Fruit fly (Drosophila melanogaster) whole organism, embryonic: Measurements from ENCODE around the gene CG17321.

ENCODE experiments used
- Bdp1 ChIP-seq: fragments of 200-800 bp; sonication (Bioruptor generic); optimal IDR thresholded peaks from 3 replicates; lab custom pipeline; 2016; ENCODE audit warnings: missing biosample characterization, missing genetic modification characterization
- CG10462 ChIP-seq: fragments of 200-800 bp; sonication (Bioruptor generic); optimal IDR thresholded peaks from 2 replicates; lab custom pipeline; 2016; ENCODE audit warnings: missing biosample characterization, missing genetic modification characterization
- CG11456 ChIP-seq: fragments of 200-800 bp; sonication (Bioruptor generic); IDR thresholded peaks from 3 replicates; pipeline ENCODE4 v1.3.6; 2022; ENCODE audit warnings: missing biosample characterization, missing genetic modification characterization
- CG11560 ChIP-seq: fragments of 200-800 bp; sonication (Bioruptor generic); IDR thresholded peaks from 3 replicates; pipeline ENCODE4 v1.3.6; 2022; ENCODE audit warnings: missing biosample characterization, missing genetic modification characterization
- CG11696 ChIP-seq: fragments of 200-800 bp; sonication (Bioruptor generic); IDR thresholded peaks from 2 replicates; pipeline ENCODE4 v1.3.6; 2022; ENCODE audit warnings: missing biosample characterization, missing genetic modification characterization
- CG13424 ChIP-seq: fragments of 200-800 bp; sonication (Bioruptor generic); optimal IDR thresholded peaks from 2 replicates; lab custom pipeline; 2019; ENCODE audit warnings: missing biosample characterization, mild to moderate bottlenecking, missing genetic modification characterization, moderate library complexity
- CG15479 ChIP-seq: fragments of 200-800 bp; sonication (Bioruptor generic); optimal IDR thresholded peaks from 3 replicates; lab custom pipeline; 2019; ENCODE audit warnings: missing biosample characterization, mild to moderate bottlenecking, missing genetic modification characterization, moderate library complexity
- CG15514 ChIP-seq: fragments of 200-800 bp; sonication (Bioruptor generic); optimal IDR thresholded peaks from 3 replicates; lab custom pipeline; 2017; ENCODE audit warnings: missing biosample characterization, missing genetic modification characterization, mild to moderate bottlenecking, moderate library complexity, missing genetic modification reagents
- CG16813 ChIP-seq: fragments of 200-800 bp; sonication (Bioruptor generic); IDR thresholded peaks from 3 replicates; pipeline ENCODE4 v1.3.6; 2022; ENCODE audit warnings: missing biosample characterization, missing genetic modification characterization; ENCODE audit not compliant: partially characterized antibody
- CG18599 ChIP-seq: fragments of 200-800 bp; sonication (Bioruptor generic); optimal IDR thresholded peaks from 3 replicates; lab custom pipeline; 2017; ENCODE audit warnings: missing biosample characterization, missing genetic modification characterization, mild to moderate bottlenecking, moderate library complexity, missing genetic modification reagents
- CG2129 ChIP-seq: fragments of 200-800 bp; sonication (Bioruptor generic); IDR thresholded peaks from 2 replicates; pipeline ENCODE4 v1.3.6; 2022; ENCODE audit warnings: missing biosample characterization, missing genetic modification characterization; ENCODE audit not compliant: partially characterized antibody
- CG2202 ChIP-seq: fragments of 200-800 bp; sonication (Bioruptor generic); optimal IDR thresholded peaks from 2 replicates; lab custom pipeline; 2018; ENCODE audit warnings: missing biosample characterization, mild to moderate bottlenecking, missing genetic modification characterization
- CG34376 ChIP-seq: fragments of 200-800 bp; sonication (Bioruptor generic); optimal IDR thresholded peaks from 2 replicates; lab custom pipeline; 2018; ENCODE audit warnings: missing biosample characterization, mild to moderate bottlenecking, missing genetic modification characterization
- CG4360 ChIP-seq: fragments of 200-800 bp; sonication (Bioruptor generic); IDR thresholded peaks from 2 replicates; pipeline ENCODE4 v1.3.6; 2022; ENCODE audit warnings: missing biosample characterization, missing genetic modification characterization
- CG6791 ChIP-seq: fragments of 200-800 bp; sonication (Bioruptor generic); IDR thresholded peaks from 3 replicates; pipeline ENCODE4 v1.3.6; 2022; ENCODE audit warnings: missing biosample characterization, missing genetic modification characterization; ENCODE audit not compliant: partially characterized antibody
- CG8290 ChIP-seq, 3 experiments: fragments of 200-800 bp; sonication (Bioruptor generic); optimal IDR thresholded peaks; 2 replicates each; lab custom pipeline; 2016 to 2019; ENCODE audit warnings: missing biosample characterization in 3 of 3, missing genetic modification characterization in 3 of 3, mild to moderate bottlenecking in 2 of 3, moderate library complexity in 1 of 3
- CG8359 ChIP-seq: fragments of 200-800 bp; sonication (Bioruptor generic); optimal IDR thresholded peaks from 2 replicates; lab custom pipeline; 2017; ENCODE audit warnings: missing biosample characterization, mild to moderate bottlenecking, missing genetic modification characterization, borderline replicate concordance
- CkIIα-i1 ChIP-seq: fragments of 200-800 bp; sonication (Bioruptor generic); IDR thresholded peaks from 2 replicates; pipeline ENCODE4 v1.3.6; 2022; ENCODE audit warnings: missing biosample characterization, missing genetic modification characterization
- Dbx ChIP-seq: fragments of 200-800 bp; sonication (Bioruptor generic); IDR thresholded peaks from 3 replicates; pipeline ENCODE4 v1.3.6; 2022; ENCODE audit warnings: missing biosample characterization, missing genetic modification characterization
- Dp ChIP-seq: fragments of 200-800 bp; sonication (Bioruptor generic); optimal IDR thresholded peaks from 2 replicates; lab custom pipeline; 2018; ENCODE audit warnings: missing biosample characterization, mild to moderate bottlenecking, missing genetic modification characterization, moderate library complexity
- Dref ChIP-seq: fragments of 200-800 bp; sonication (Bioruptor generic); IDR thresholded peaks from 2 replicates; pipeline ENCODE4 v1.3.6; 2022; ENCODE audit warnings: missing biosample characterization, missing genetic modification characterization
- H2.0 ChIP-seq: fragments of 200-800 bp; sonication (Bioruptor generic); IDR thresholded peaks from 2 replicates; pipeline ENCODE4 v1.3.6; 2022; ENCODE audit warnings: missing biosample characterization, missing genetic modification characterization
- Mad ChIP-seq: fragments of 200-800 bp; sonication (Bioruptor generic); optimal IDR thresholded peaks from 2 replicates; lab custom pipeline; 2016; ENCODE audit warnings: missing biosample characterization, missing genetic modification characterization
- PHDP ChIP-seq: fragments of 200-800 bp; sonication (Bioruptor generic); optimal IDR thresholded peaks from 3 replicates; lab custom pipeline; 2018; ENCODE audit warnings: missing biosample characterization, mild to moderate bottlenecking, missing genetic modification characterization, moderate library complexity
- Pdp1 ChIP-seq, 2 experiments: fragments of 200-800 bp; sonication (Bioruptor generic); optimal IDR thresholded peaks; 3 replicates each; lab custom pipeline; 2016; ENCODE audit warnings: missing biosample characterization in 2 of 2, missing genetic modification characterization in 2 of 2, mild to moderate bottlenecking in 1 of 2, moderate library complexity in 1 of 2
- Sry-β ChIP-seq: fragments of 200-800 bp; sonication (Bioruptor generic); optimal IDR thresholded peaks from 2 replicates; lab custom pipeline; 2018; ENCODE audit warnings: missing biosample characterization, mild to moderate bottlenecking, missing genetic modification characterization, moderate library complexity
- Tbp ChIP-seq: fragments of >200 bp; optimal IDR thresholded peaks from 2 replicates; lab custom pipeline; 2018; ENCODE audit warnings: missing biosample characterization, missing genetic modification characterization
- Trl ChIP-seq, 3 experiments: fragments of >200 bp in 2 of 3; fragments of 200-800 bp in 1 of 3; sonication (Bioruptor generic) in 1 of 3; optimal IDR thresholded peaks; 2 replicates in 1 of 3; 3 replicates in 2 of 3; lab custom pipeline; 2016 to 2017; ENCODE audit warnings: missing biosample characterization in 1 of 3, missing genetic modification characterization in 1 of 3
- Vsx1 ChIP-seq: fragments of 200-800 bp; sonication (Bioruptor generic); optimal IDR thresholded peaks from 2 replicates; lab custom pipeline; 2017; ENCODE audit warnings: missing biosample characterization, mild to moderate bottlenecking, missing genetic modification characterization, missing genetic modification reagents
- YL-1 ChIP-seq: fragments of 200-800 bp; sonication (Bioruptor generic); optimal IDR thresholded peaks from 3 replicates; lab custom pipeline; 2017; ENCODE audit warnings: missing biosample characterization, mild to moderate bottlenecking, missing genetic modification characterization
- cg ChIP-seq: fragments of 200-800 bp; sonication (Bioruptor generic); optimal IDR thresholded peaks from 3 replicates; lab custom pipeline; 2019; ENCODE audit warnings: missing biosample characterization, mild to moderate bottlenecking, missing genetic modification characterization, moderate library complexity
- crol ChIP-seq: fragments of 200-800 bp; sonication (Bioruptor generic); IDR thresholded peaks from 2 replicates; pipeline ENCODE4 v1.3.6; 2022; ENCODE audit warnings: missing biosample characterization, missing genetic modification characterization
- cwo ChIP-seq: fragments of 200-800 bp; sonication (Bioruptor generic); optimal IDR thresholded peaks from 3 replicates; lab custom pipeline; 2017; ENCODE audit warnings: missing biosample characterization, missing genetic modification characterization, mild to moderate bottlenecking, moderate library complexity, missing genetic modification reagents
- eve ChIP-seq, 2 experiments: fragments of >200 bp; optimal IDR thresholded peaks; 2 replicates each; lab custom pipeline; 2017; ENCODE audit warnings: missing biosample characterization in 2 of 2, missing genetic modification characterization in 2 of 2
- exex ChIP-seq: fragments of 200-800 bp; sonication (Bioruptor generic); optimal IDR thresholded peaks from 4 replicates; lab custom pipeline; 2018; ENCODE audit warnings: missing biosample characterization, mild to moderate bottlenecking, missing genetic modification characterization, moderate library complexity
- knrl ChIP-seq: fragments of 200-800 bp; sonication (Bioruptor generic); IDR thresholded peaks from 3 replicates; pipeline ENCODE4 v1.3.6; 2022; ENCODE audit warnings: missing biosample characterization, missing genetic modification characterization; ENCODE audit not compliant: partially characterized antibody
- maf-S ChIP-seq: fragments of 200-800 bp; sonication (Bioruptor generic); optimal IDR thresholded peaks from 2 replicates; lab custom pipeline; 2016; ENCODE audit warnings: missing biosample characterization, missing genetic modification characterization
- nerfin-1 ChIP-seq: fragments of 200-800 bp; sonication (Bioruptor generic); optimal IDR thresholded peaks from 3 replicates; lab custom pipeline; 2019; ENCODE audit warnings: missing biosample characterization, mild to moderate bottlenecking, missing genetic modification characterization, moderate library complexity
- peb ChIP-seq: fragments of 200-800 bp; sonication (Bioruptor generic); IDR thresholded peaks from 2 replicates; pipeline ENCODE4 v1.3.6; 2022; ENCODE audit warnings: missing biosample characterization, missing genetic modification characterization
- phol ChIP-seq: fragments of 200-800 bp; sonication (Bioruptor generic); optimal IDR thresholded peaks from 3 replicates; lab custom pipeline; 2018; ENCODE audit warnings: missing biosample characterization, mild to moderate bottlenecking, missing genetic modification characterization, moderate library complexity
- pros ChIP-seq: fragments of 200-800 bp; sonication (Bioruptor generic); optimal IDR thresholded peaks from 3 replicates; lab custom pipeline; 2019; ENCODE audit warnings: missing biosample characterization, mild to moderate bottlenecking, missing genetic modification characterization, moderate library complexity
- pum ChIP-seq: fragments of 200-800 bp; sonication (Bioruptor generic); optimal IDR thresholded peaks from 2 replicates; lab custom pipeline; 2016; ENCODE audit warnings: missing biosample characterization, missing genetic modification characterization
- pzg ChIP-seq: fragments of 200-800 bp; sonication (Bioruptor generic); optimal IDR thresholded peaks from 3 replicates; lab custom pipeline; 2018; ENCODE audit warnings: missing biosample characterization, mild to moderate bottlenecking, missing genetic modification characterization, moderate library complexity
- scrt ChIP-seq: fragments of 200-800 bp; sonication (Bioruptor generic); optimal IDR thresholded peaks from 2 replicates; lab custom pipeline; 2018; ENCODE audit warnings: missing biosample characterization, mild to moderate bottlenecking, missing genetic modification characterization, moderate library complexity
- shn ChIP-seq: fragments of 200-800 bp; sonication (Bioruptor generic); optimal IDR thresholded peaks from 3 replicates; lab custom pipeline; 2016; ENCODE audit warnings: missing biosample characterization, missing genetic modification characterization
- sima ChIP-seq: fragments of 200-800 bp; sonication (Bioruptor generic); optimal IDR thresholded peaks from 2 replicates; lab custom pipeline; 2016; ENCODE audit warnings: missing biosample characterization, missing genetic modification characterization
- tx ChIP-seq: fragments of 200-800 bp; sonication (Bioruptor generic); optimal IDR thresholded peaks from 2 replicates; lab custom pipeline; 2016; ENCODE audit warnings: missing biosample characterization, missing genetic modification characterization
- unc-4 ChIP-seq: fragments of 200-800 bp; sonication (Bioruptor generic); IDR thresholded peaks from 2 replicates; pipeline ENCODE4 v1.3.6; 2022; ENCODE audit warnings: missing biosample characterization, missing genetic modification characterization; ENCODE audit not compliant: partially characterized antibody
- yki ChIP-seq: fragments of >200 bp; optimal IDR thresholded peaks from 3 replicates; lab custom pipeline; 2018

CG17321 gene

DNA sequence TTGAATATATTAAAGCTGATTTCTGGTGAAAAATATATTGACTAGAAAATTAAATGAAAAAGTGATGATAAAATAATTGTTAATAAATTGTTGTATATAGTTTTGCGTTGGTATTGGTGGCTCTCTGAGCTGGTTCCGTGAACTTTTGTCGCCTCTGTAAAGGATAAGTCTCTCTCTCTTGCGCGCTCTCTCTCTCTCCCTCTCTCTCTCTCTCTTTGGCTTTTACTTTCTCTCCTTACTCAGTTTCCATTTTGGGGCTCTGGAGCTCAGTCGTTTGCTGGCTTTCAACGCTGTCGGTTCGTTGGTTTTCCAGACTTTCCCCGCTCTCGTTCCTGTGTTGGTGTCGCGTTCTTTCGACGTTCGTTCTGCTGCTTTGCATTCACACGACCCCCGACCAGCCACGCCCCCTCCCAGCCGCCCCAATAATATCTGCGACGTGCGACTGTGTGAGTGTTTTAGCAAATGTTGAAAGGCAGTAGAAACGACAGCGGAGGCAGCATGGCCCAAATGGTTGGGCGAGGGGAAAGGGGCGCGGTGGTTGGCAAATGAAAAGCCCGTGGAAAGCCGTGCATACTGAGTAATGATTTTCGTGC is at the start of gene CG17321 (continued):
- TF ChIP-seq crol (GFP tag; lab: Robert Waterston, UW): peak; percentile 68
- no peak for TF ChIP-seq CG2129 (GFP tag; lab: Robert Waterston, UW)
- TF ChIP-seq Mad (GFP tag; lab: Kevin White, UChicago): no peak
- peak; percentile 31 for TF ChIP-seq CG34376 (GFP tag; lab: Kevin White, UChicago)
- TF ChIP-seq tx (GFP tag; lab: Kevin White, UChicago): no peak
- TF ChIP-seq Dbx (GFP tag; lab: Robert Waterston, UW): 0 out of 3 replicates have a peak, but pooled peaks have one; percentile 25
- TF ChIP-seq Sry-β (GFP tag; lab: Kevin White, UChicago): no peak
- no peak for TF ChIP-seq YL-1 (GFP tag; lab: Kevin White, UChicago)
- TF ChIP-seq CkIIα-i1 (GFP tag; lab: Robert Waterston, UW): no peak
- no peak for TF ChIP-seq CG10462
- TF ChIP-seq cg (GFP tag; lab: Kevin White, UChicago): no peak
- TF ChIP-seq H2.0 (GFP tag; lab: Robert Waterston, UW): no peak
- TF ChIP-seq CG2202: no peak
- peak; percentile 22 for TF ChIP-seq yki (lab: Kevin White, UChicago)
- TF ChIP-seq Trl (optimal IDR thresholded peaks at IDR 0.05; lab: Kevin White, UChicago): peak; percentile 80 to 94
- no peak for TF ChIP-seq Trl (GFP tag; optimal IDR thresholded peaks at IDR 0.05; lab: Kevin White, UChicago)
- TF ChIP-seq unc-4 (GFP tag; lab: Robert Waterston, UW): no peak
- TF ChIP-seq Pdp1 (GFP tag; optimal IDR thresholded peaks at IDR 0.05; lab: Kevin White, UChicago): no peak
- TF ChIP-seq scrt (GFP tag; lab: Kevin White, UChicago): peak; percentile 36
- no peak for TF ChIP-seq PHDP
- no peak for TF ChIP-seq sima (GFP tag; lab: Kevin White, UChicago)
- no peak for TF ChIP-seq Bdp1
- no peak for TF ChIP-seq pum (GFP tag; lab: Kevin White, UChicago)
- TF ChIP-seq CG11560 (tag; lab: Robert Waterston, UW): no peak
- TF ChIP-seq CG18599 (GFP tag; lab: Kevin White, UChicago): peak; percentile 36
- no peak for TF ChIP-seq CG4360
- no peak for TF ChIP-seq Vsx1 (GFP tag; lab: Kevin White, UChicago)
- TF ChIP-seq pzg (GFP tag; lab: Kevin White, UChicago): no peak
- TF ChIP-seq eve (GFP tag; optimal IDR thresholded peaks at IDR 0.05; lab: Kevin White, UChicago): no peak
- TF ChIP-seq CG6791 (GFP tag; lab: Robert Waterston, UW): no peak
- no peak for TF ChIP-seq nerfin-1 (tag; lab: Kevin White, UChicago)
- TF ChIP-seq shn (GFP tag; lab: Kevin White, UChicago): no peak
- TF ChIP-seq exex (tag; lab: Kevin White, UChicago): no peak
- TF ChIP-seq CG8290 (GFP tag; optimal IDR thresholded peaks at IDR 0.05; lab: Kevin White, UChicago): no peak
- peak in 1 of 2 experiments; percentile 2 for TF ChIP-seq CG8290 (tag; optimal IDR thresholded peaks at IDR 0.05; lab: Kevin White, UChicago)
- no peak for TF ChIP-seq CG11696 (GFP tag; lab: Robert Waterston, UW)
- 0 out of 2 replicates have a peak, but pooled peaks have one; percentile 14 for TF ChIP-seq Dref (GFP tag; lab: Robert Waterston, UW)
- TF ChIP-seq maf-S: no peak
- TF ChIP-seq pros: no peak
- 0 out of 3 replicates have a peak, but pooled peaks have one; percentile 37 for TF ChIP-seq CG11456
- TF ChIP-seq Dp (GFP tag; lab: Kevin White, UChicago): no peak
- TF ChIP-seq CG8359 (GFP tag; lab: Kevin White, UChicago): no peak
- TF ChIP-seq peb: no peak
- no peak for TF ChIP-seq CG13424 (tag; lab: Kevin White, UChicago)
- no peak for TF ChIP-seq CG16813 (GFP tag; lab: Robert Waterston, UW)
- TF ChIP-seq CG15479 (GFP tag; lab: Kevin White, UChicago): no peak
- TF ChIP-seq knrl (GFP tag; lab: Robert Waterston, UW): no peak
- TF ChIP-seq Tbp: no peak
- TF ChIP-seq CG15514: peak; percentile 97
- TF ChIP-seq phol (tag; lab: Kevin White, UChicago): no peak
- TF ChIP-seq cwo (GFP tag; lab: Kevin White, UChicago): no peak
